Worm (Caenorhabditis elegans) whole organism, mixed stage, embryonic: ENCODE results near the gene R02F2.4.

Experiments
- bed-3 ChIP-seq: fragments of 200-800 bp; sonication (Bioruptor generic); optimal IDR thresholded peaks from 3 replicates; lab custom pipeline; 2018; ENCODE audit warnings: mild to moderate bottlenecking, missing genetic modification characterization, moderate library complexity, missing compliant biosample characterization
- lin-13 ChIP-seq: fragments of 150-350 bp; optimal IDR thresholded peaks from 2 replicates; lab custom pipeline; 2014; ENCODE audit warnings: missing biosample characterization, missing genetic modification characterization
- lsy-2 ChIP-seq: fragments of 150-350 bp; optimal IDR thresholded peaks from 2 replicates; lab custom pipeline; 2014; ENCODE audit warnings: missing biosample characterization, missing genetic modification characterization
- mep-1 ChIP-seq: fragments of 150-350 bp; optimal IDR thresholded peaks from 2 replicates; lab custom pipeline; 2017; ENCODE audit warnings: missing biosample characterization, missing genetic modification reagents, missing genetic modification characterization, inconsistent platforms
- nhr-12 ChIP-seq: fragments of 150-350 bp; optimal IDR thresholded peaks from 2 replicates; lab custom pipeline; 2014; ENCODE audit warnings: missing biosample characterization, missing genetic modification characterization
- nhr-28 ChIP-seq: fragments of 150-350 bp; optimal IDR thresholded peaks from 2 replicates; lab custom pipeline; 2014; ENCODE audit warnings: missing biosample characterization, missing genetic modification characterization
- pha-4 ChIP-seq: fragments of 150-350 bp; optimal IDR thresholded peaks from 2 replicates; lab custom pipeline; 2018; ENCODE audit warnings: missing biosample characterization, missing genetic modification reagents, missing genetic modification characterization
- snpc-4 ChIP-seq: fragments of 150-350 bp; optimal IDR thresholded peaks from 2 replicates; lab custom pipeline; 2014; ENCODE audit warnings: missing biosample characterization, missing genetic modification characterization
- unc-62 ChIP-seq: fragments of 150-350 bp; optimal IDR thresholded peaks from 2 replicates; lab custom pipeline; 2014; ENCODE audit warnings: missing biosample characterization, missing genetic modification reagents, missing genetic modification characterization
- ztf-11 ChIP-seq: fragments of 150-350 bp; optimal IDR thresholded peaks from 2 replicates; lab custom pipeline; 2014; ENCODE audit warnings: missing biosample characterization, missing genetic modification characterization

ce11 chrIII:5504164-5504563 is 20.1 kb downstream of the R02F2.4 start:
- TF ChIP-seq lsy-2 (no peak), pha-4 (tag; lab: Kevin White, UChicago) (no peak), nhr-12 (tag; lab: Kevin White, UChicago) (no peak), lin-13 (tag; lab: Kevin White, UChicago) (no peak), ztf-11 (no peak), unc-62 (GFP tag; lab: Kevin White, UChicago) (peak; percentile 2), snpc-4 (no peak), nhr-28 (tag; lab: Kevin White, UChicago) (no peak), bed-3 (no peak), mep-1 (tag; lab: Kevin White, UChicago) (no peak)
